Comparison of ENCODE assay signal across 3 fruit fly cellular contexts in the genomic region with DNA sequence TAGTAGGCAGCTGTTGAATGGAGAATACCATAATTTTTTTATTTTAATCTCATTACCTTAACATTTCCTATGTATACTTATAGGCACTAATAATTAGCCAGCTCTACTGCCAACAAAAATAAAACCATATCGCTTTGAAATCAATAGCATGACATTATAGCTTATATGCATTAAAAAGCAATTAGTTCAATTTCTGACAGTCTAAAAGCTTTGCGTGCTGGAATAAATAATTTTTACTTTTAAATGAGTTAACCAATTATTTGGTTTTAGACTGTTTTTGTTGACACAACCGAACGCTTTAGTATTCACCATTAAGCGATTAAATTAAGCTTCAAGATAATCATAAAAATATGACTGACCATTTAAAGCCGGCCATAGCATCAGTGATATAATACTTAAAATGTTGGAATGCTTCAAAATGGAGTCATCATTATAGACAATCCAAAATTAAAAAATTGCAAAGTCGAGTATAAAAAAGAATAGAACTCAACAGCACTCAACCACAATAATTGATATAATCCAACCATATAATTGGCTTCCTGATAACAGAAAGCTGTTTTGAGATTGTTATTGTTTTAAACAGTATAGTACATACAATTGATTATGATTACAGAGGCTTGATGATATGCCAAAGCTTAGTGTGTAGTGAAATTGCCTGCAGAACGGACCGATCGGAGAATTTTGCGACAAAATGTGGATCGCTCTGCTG.
A peak's percentile ranks its signal among the peaks of the same experiment; 100 is the strongest.
TF ChIP-seq lines count a peak whose summit lies in the region.

A gene (plus strand): TSS at position 659 of the 709 bp plus-strand sequence.

- no peak for TF ChIP-seq CTCF in whole organism, embryonic (GFP tag; optimal IDR thresholded peaks at IDR 0.05; lab: Kevin White, UChicago)

TF ChIP-seq in whole organism, embryonic, 481 proteins besides CTCF, POLR2A, EP300 and RAD21:
- TF ChIP-seq sens (GFP tag; lab: Kevin White, UChicago) (peak; percentile 13), CG31388 (GFP tag; optimal IDR thresholded peaks at IDR 0.05; lab: Kevin White, UChicago) (no peak), lab (GFP tag; optimal IDR thresholded peaks at IDR 0.05; lab: Kevin White, UChicago) (peak; percentile 53), exex (tag; optimal IDR thresholded peaks at IDR 0.05; lab: Kevin White, UChicago) (peak; percentile 78)

TF ChIP-seq in whole organism, prepupa, 60 proteins besides CTCF, POLR2A, EP300 and RAD21:
- no peak for TF ChIP-seq salr (GFP tag; optimal IDR thresholded peaks at IDR 0.05; lab: Kevin White, UChicago)
- peak; percentile 65 for TF ChIP-seq vri (GFP tag; optimal IDR thresholded peaks at IDR 0.05; lab: Kevin White, UChicago)
- TF ChIP-seq Sox102F (GFP tag; optimal IDR thresholded peaks at IDR 0.05; lab: Kevin White, UChicago), result no peak
- no peak for TF ChIP-seq CG6276 (GFP tag; optimal IDR thresholded peaks at IDR 0.05; lab: Kevin White, UChicago)
- TF ChIP-seq dac (GFP tag; optimal IDR thresholded peaks at IDR 0.05; lab: Kevin White, UChicago), result no peak

TF ChIP-seq in whole organism, wandering third instar larva, 38 proteins besides CTCF, POLR2A, EP300 and RAD21:
- TF ChIP-seq Vsx2 (GFP tag; optimal IDR thresholded peaks at IDR 0.05; lab: Kevin White, UChicago; ENCODE audit: partially characterized antibody), result peak; percentile 37
- TF ChIP-seq ey (GFP tag; optimal IDR thresholded peaks at IDR 0.05; lab: Kevin White, UChicago), result no peak
